Fruit fly (Drosophila melanogaster) whole organism, embryonic: ENCODE results near the gene CG31287.

Source experiments
- B-H1 ChIP-seq: fragments of 200-800 bp; sonication (Bioruptor generic); IDR thresholded peaks from 3 replicates; pipeline ENCODE4 v1.3.6; 2022; ENCODE audit warnings: missing biosample characterization, missing genetic modification characterization
- Bdp1 ChIP-seq: fragments of 200-800 bp; sonication (Bioruptor generic); optimal IDR thresholded peaks from 3 replicates; lab custom pipeline; 2016; ENCODE audit warnings: missing biosample characterization, missing genetic modification characterization
- Bteb2 ChIP-seq: fragments of 200-800 bp; sonication (Bioruptor generic); optimal IDR thresholded peaks from 2 replicates; lab custom pipeline; 2016; ENCODE audit warnings: missing biosample characterization, missing genetic modification characterization
- CG10321 ChIP-seq: fragments of 200-800 bp; sonication (Bioruptor generic); IDR thresholded peaks from 2 replicates; pipeline ENCODE4 v1.3.6; 2022; ENCODE audit warnings: missing biosample characterization, missing genetic modification characterization
- CG10366 ChIP-seq: fragments of 200-800 bp; sonication (Bioruptor generic); IDR thresholded peaks from 2 replicates; pipeline ENCODE4 v1.3.6; 2022; ENCODE audit warnings: missing biosample characterization, missing genetic modification characterization
- CG10462 ChIP-seq: fragments of 200-800 bp; sonication (Bioruptor generic); optimal IDR thresholded peaks from 2 replicates; lab custom pipeline; 2016; ENCODE audit warnings: missing biosample characterization, missing genetic modification characterization
- CG10543 ChIP-seq: fragments of 200-800 bp; sonication (Bioruptor generic); optimal IDR thresholded peaks from 3 replicates; lab custom pipeline; 2017; ENCODE audit warnings: missing biosample characterization, mild to moderate bottlenecking, missing genetic modification characterization, moderate library complexity
- CG12299 ChIP-seq: fragments of 200-800 bp; sonication (Bioruptor generic); optimal IDR thresholded peaks from 2 replicates; lab custom pipeline; 2018; ENCODE audit warnings: missing biosample characterization, mild to moderate bottlenecking, missing genetic modification characterization
- CG12942 ChIP-seq: fragments of 200-800 bp; sonication (Bioruptor generic); optimal IDR thresholded peaks from 3 replicates; lab custom pipeline; 2016; ENCODE audit warnings: missing biosample characterization, missing genetic modification characterization
- CG15073 ChIP-seq: fragments of 200-800 bp; sonication (Bioruptor generic); optimal IDR thresholded peaks from 2 replicates; lab custom pipeline; 2016; ENCODE audit warnings: missing biosample characterization, missing genetic modification characterization
- CG16815 ChIP-seq: fragments of 200-800 bp; sonication (Bioruptor generic); optimal IDR thresholded peaks from 3 replicates; lab custom pipeline; 2017; ENCODE audit warnings: missing biosample characterization, mild to moderate bottlenecking, missing genetic modification characterization
- CG17328 ChIP-seq: fragments of 200-800 bp; sonication (Bioruptor generic); IDR thresholded peaks from 2 replicates; pipeline ENCODE4 v1.3.6; 2022; ENCODE audit warnings: missing biosample characterization, missing genetic modification characterization
- CG18764 ChIP-seq: fragments of 200-800 bp; sonication (Bioruptor generic); optimal IDR thresholded peaks from 3 replicates; lab custom pipeline; 2016; ENCODE audit warnings: missing biosample characterization, missing genetic modification characterization
- CG30020 ChIP-seq: fragments of 200-800 bp; optimal IDR thresholded peaks from 2 replicates; lab custom pipeline; 2019; ENCODE audit warnings: missing biosample characterization, mild to moderate bottlenecking, missing genetic modification characterization, moderate library complexity
- CG4282 ChIP-seq: fragments of 200-800 bp; sonication (Bioruptor generic); optimal IDR thresholded peaks from 2 replicates; lab custom pipeline; 2016; ENCODE audit warnings: missing biosample characterization, missing genetic modification characterization
- CG4730 ChIP-seq: fragments of 200-800 bp; sonication (Bioruptor generic); IDR thresholded peaks from 2 replicates; pipeline ENCODE4 v1.3.6; 2022; ENCODE audit warnings: missing biosample characterization, missing genetic modification characterization
- CG6689 ChIP-seq: fragments of 200-800 bp; sonication (Bioruptor generic); IDR thresholded peaks from 2 replicates; pipeline ENCODE4 v1.3.6; 2022; ENCODE audit warnings: missing biosample characterization, missing genetic modification characterization
- CG8089 ChIP-seq: fragments of 200-800 bp; sonication (Bioruptor generic); optimal IDR thresholded peaks from 3 replicates; lab custom pipeline; 2016; ENCODE audit warnings: missing biosample characterization, missing genetic modification characterization
- CG8290 ChIP-seq, 3 experiments: fragments of 200-800 bp; sonication (Bioruptor generic); optimal IDR thresholded peaks; 2 replicates each; lab custom pipeline; 2016 to 2019; ENCODE audit warnings: missing biosample characterization in 3 of 3, missing genetic modification characterization in 3 of 3, mild to moderate bottlenecking in 2 of 3, moderate library complexity in 1 of 3
- CG9609 ChIP-seq: fragments of 200-800 bp; sonication (Bioruptor generic); optimal IDR thresholded peaks from 3 replicates; lab custom pipeline; 2016; ENCODE audit warnings: missing biosample characterization, missing genetic modification characterization
- CG9876 ChIP-seq: fragments of 200-800 bp; sonication (Bioruptor generic); optimal IDR thresholded peaks from 2 replicates; lab custom pipeline; 2016; ENCODE audit warnings: missing biosample characterization, missing genetic modification characterization
- CTCF ChIP-seq: fragments of 200-800 bp; sonication (Bioruptor generic); optimal IDR thresholded peaks from 2 replicates; lab custom pipeline; 2017; ENCODE audit warnings: missing biosample characterization, mild to moderate bottlenecking, missing genetic modification characterization, moderate library complexity
- Dip2 ChIP-seq: fragments of 200-800 bp; sonication (Bioruptor generic); IDR thresholded peaks from 2 replicates; pipeline ENCODE4 v1.3.6; 2022; ENCODE audit warnings: missing biosample characterization, missing genetic modification characterization
- Doc2 ChIP-seq: fragments of 200-800 bp; sonication (Bioruptor generic); IDR thresholded peaks from 2 replicates; pipeline ENCODE4 v1.3.6; 2022; ENCODE audit warnings: missing biosample characterization, missing genetic modification characterization
- Ets97D ChIP-seq: fragments of 200-800 bp; sonication (Bioruptor generic); optimal IDR thresholded peaks from 3 replicates; lab custom pipeline; 2016; ENCODE audit warnings: missing biosample characterization, missing genetic modification characterization
- Hand ChIP-seq: fragments of 200-800 bp; sonication (Bioruptor generic); optimal IDR thresholded peaks from 2 replicates; lab custom pipeline; 2017; ENCODE audit warnings: mild to moderate bottlenecking, missing biosample characterization, missing genetic modification reagents, missing genetic modification characterization
- HmgZ ChIP-seq: fragments of 200-800 bp; sonication (Bioruptor generic); optimal IDR thresholded peaks from 2 replicates; lab custom pipeline; 2018; ENCODE audit warnings: missing biosample characterization, mild to moderate bottlenecking, missing genetic modification characterization
- Hr78 ChIP-seq, 2 experiments: fragments of 200-800 bp in 1 of 2; fragments of >200 bp in 1 of 2; sonication (Bioruptor generic) in 1 of 2; optimal IDR thresholded peaks; 2 replicates each; lab custom pipeline; 2017 to 2019; ENCODE audit warnings: missing biosample characterization in 2 of 2, missing genetic modification characterization in 2 of 2, mild to moderate bottlenecking in 1 of 2, moderate library complexity in 1 of 2
- Hsf ChIP-seq: fragments of 200-800 bp; sonication (Bioruptor generic); optimal IDR thresholded peaks from 3 replicates; lab custom pipeline; 2016; ENCODE audit warnings: missing biosample characterization, missing genetic modification characterization
- MTF-1 ChIP-seq: fragments of 200-800 bp; sonication (Bioruptor generic); optimal IDR thresholded peaks from 2 replicates; lab custom pipeline; 2018; ENCODE audit warnings: missing biosample characterization, mild to moderate bottlenecking, missing genetic modification characterization, borderline replicate concordance
- Myb ChIP-seq: fragments of 200-800 bp; sonication (Bioruptor generic); optimal IDR thresholded peaks from 2 replicates; lab custom pipeline; 2016; ENCODE audit warnings: missing biosample characterization, missing genetic modification characterization
- Rx ChIP-seq: fragments of 200-800 bp; sonication (Bioruptor generic); IDR thresholded peaks from 2 replicates; pipeline ENCODE4 v1.3.6; 2022; ENCODE audit warnings: missing biosample characterization, missing genetic modification characterization
- Sox100B ChIP-seq: fragments of 200-800 bp; sonication (Bioruptor generic); optimal IDR thresholded peaks from 3 replicates; lab custom pipeline; 2018; ENCODE audit warnings: missing biosample characterization, mild to moderate bottlenecking, missing genetic modification characterization
- Tbp ChIP-seq: fragments of >200 bp; optimal IDR thresholded peaks from 2 replicates; lab custom pipeline; 2018; ENCODE audit warnings: missing biosample characterization, missing genetic modification characterization
- abd-A ChIP-seq: fragments of 200-800 bp; sonication (Bioruptor generic); optimal IDR thresholded peaks from 3 replicates; lab custom pipeline; 2019; ENCODE audit warnings: missing biosample characterization, mild to moderate bottlenecking, missing genetic modification characterization, moderate library complexity
- ac ChIP-seq: fragments of 200-800 bp; sonication (Bioruptor generic); optimal IDR thresholded peaks from 3 replicates; lab custom pipeline; 2017; ENCODE audit warnings: missing biosample characterization, mild to moderate bottlenecking, missing genetic modification characterization
- amos ChIP-seq: fragments of 200-800 bp; sonication (Bioruptor generic); IDR thresholded peaks from 2 replicates; pipeline ENCODE4 v1.3.6; 2022; ENCODE audit warnings: missing biosample characterization, missing genetic modification characterization; ENCODE audit not compliant: partially characterized antibody
- ara ChIP-seq: fragments of 200-800 bp; sonication (Bioruptor generic); IDR thresholded peaks from 2 replicates; pipeline ENCODE4 v1.3.6; 2022; ENCODE audit warnings: missing biosample characterization, missing genetic modification characterization
- btn ChIP-seq: fragments of 200-800 bp; sonication (Bioruptor generic); optimal IDR thresholded peaks from 2 replicates; lab custom pipeline; 2016; ENCODE audit warnings: missing biosample characterization, missing genetic modification characterization
- fd102C ChIP-seq: fragments of 200-800 bp; sonication (Bioruptor generic); optimal IDR thresholded peaks from 2 replicates; lab custom pipeline; 2018; ENCODE audit warnings: missing biosample characterization, mild to moderate bottlenecking, missing genetic modification characterization, moderate library complexity
- fru ChIP-seq: fragments of >200 bp; optimal IDR thresholded peaks from 2 replicates; lab custom pipeline; 2017
- fu2 ChIP-seq: fragments of 200-800 bp; sonication (Bioruptor generic); optimal IDR thresholded peaks from 2 replicates; lab custom pipeline; 2016; ENCODE audit warnings: missing biosample characterization, missing genetic modification characterization
- gro ChIP-seq: fragments of 200-800 bp; sonication (Bioruptor generic); optimal IDR thresholded peaks from 2 replicates; lab custom pipeline; 2016; ENCODE audit warnings: missing biosample characterization, missing genetic modification characterization
- lab ChIP-seq: fragments of 200-800 bp; sonication (Bioruptor generic); optimal IDR thresholded peaks from 3 replicates; lab custom pipeline; 2017; ENCODE audit warnings: missing biosample characterization, missing genetic modification characterization, mild to moderate bottlenecking, moderate library complexity, missing genetic modification reagents
- mam ChIP-seq: fragments of 200-800 bp; sonication (Bioruptor generic); optimal IDR thresholded peaks from 3 replicates; lab custom pipeline; 2016; ENCODE audit warnings: missing biosample characterization, missing genetic modification characterization
- otp ChIP-seq: fragments of 200-800 bp; sonication (Bioruptor generic); IDR thresholded peaks from 3 replicates; pipeline ENCODE4, ENCODE4 v1.3.6; 2022; ENCODE audit warnings: missing biosample characterization, missing genetic modification characterization
- pb ChIP-seq: fragments of 200-800 bp; sonication (Bioruptor generic); optimal IDR thresholded peaks from 3 replicates; lab custom pipeline; 2016; ENCODE audit warnings: missing biosample characterization, missing genetic modification characterization
- pho ChIP-seq: fragments of 200-800 bp; sonication (Bioruptor generic); optimal IDR thresholded peaks from 2 replicates; lab custom pipeline; 2016; ENCODE audit warnings: missing biosample characterization, missing genetic modification characterization
- psq ChIP-seq: fragments of 200-800 bp; sonication (Bioruptor generic); optimal IDR thresholded peaks from 2 replicates; lab custom pipeline; 2017; ENCODE audit warnings: missing biosample characterization, missing genetic modification characterization
- ro ChIP-seq: fragments of 200-800 bp; sonication (Bioruptor generic); IDR thresholded peaks from 2 replicates; pipeline ENCODE4 v1.3.6; 2022; ENCODE audit warnings: missing biosample characterization, missing genetic modification characterization
- vvl ChIP-seq: fragments of 200-800 bp; sonication (Bioruptor generic); IDR thresholded peaks from 2 replicates; pipeline ENCODE4 v1.3.6; 2022; ENCODE audit warnings: missing biosample characterization, missing genetic modification characterization

The CG31287 gene

DNA sequence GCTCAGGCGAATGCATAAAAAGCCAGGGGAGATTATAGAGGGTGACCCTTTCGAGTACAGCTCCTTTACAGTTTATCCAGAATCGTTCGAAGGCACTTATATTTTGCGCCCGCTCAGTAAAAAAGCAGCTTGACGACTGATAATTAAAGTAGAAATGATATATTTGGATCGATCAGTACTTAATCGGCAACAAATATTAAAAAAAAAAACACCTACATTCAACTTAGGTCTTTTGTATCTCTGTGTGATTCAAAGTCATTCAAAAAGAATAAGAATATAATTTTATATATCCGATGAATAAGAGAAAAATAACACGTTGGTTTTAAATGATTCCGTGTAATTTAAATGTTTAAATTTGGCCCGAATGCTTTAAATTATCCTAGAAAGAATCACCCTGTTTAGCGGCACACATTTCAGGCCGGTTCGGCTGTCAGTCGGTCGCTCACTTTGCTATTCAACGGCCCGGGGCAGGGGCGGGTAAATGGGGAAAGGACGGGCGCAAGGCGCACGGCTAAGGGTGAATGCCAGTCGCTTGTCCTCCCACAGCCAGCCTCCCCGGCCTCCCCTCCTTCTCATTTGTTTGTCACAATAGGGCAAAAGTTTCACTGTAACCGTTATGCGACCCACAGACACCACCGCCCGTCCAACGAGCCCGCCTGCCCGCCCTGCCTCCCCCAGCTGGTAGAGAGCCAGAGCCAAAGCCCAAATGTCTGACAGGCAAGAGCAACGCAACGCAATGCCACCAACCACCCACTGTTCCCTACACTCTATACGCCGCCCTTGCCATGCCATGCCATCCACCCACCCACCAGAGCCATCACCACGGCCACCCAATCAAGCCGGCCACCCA, 9.9 kb downstream of the CG31287 start (continued):
- TF ChIP-seq pho (GFP tag; lab: Kevin White, UChicago) (no peak), ara (GFP tag; lab: Robert Waterston, UW) (no peak), CG18764 (GFP tag; lab: Kevin White, UChicago) (peak; percentile 15), CG4730 (GFP tag; lab: Robert Waterston, UW) (no peak), CG9609 (GFP tag; lab: Kevin White, UChicago) (no peak), Hand (GFP tag; lab: Kevin White, UChicago) (peak; percentile 59), btn (GFP tag; lab: Kevin White, UChicago) (no peak), vvl (no peak), CG9876 (GFP tag; lab: Kevin White, UChicago) (no peak), CG17328 (GFP tag; lab: Robert Waterston, UW) (no peak), CG16815 (GFP tag; lab: Kevin White, UChicago) (no peak), Tbp (GFP tag; lab: Kevin White, UChicago) (no peak), Bdp1 (GFP tag; lab: Kevin White, UChicago) (no peak), Doc2 (GFP tag; lab: Robert Waterston, UW) (no peak), CG6689 (GFP tag; lab: Robert Waterston, UW) (peak; percentile 20; the same call in 1 of the 2 replicates), CG8290 (GFP tag; optimal IDR thresholded peaks at IDR 0.05; lab: Kevin White, UChicago) (no peak), CG8290 (tag; optimal IDR thresholded peaks at IDR 0.05; lab: Kevin White, UChicago) (peak in 1 of 2 experiments; percentile 12), ro (no peak), pb (GFP tag; lab: Kevin White, UChicago) (no peak), CG12299 (tag; lab: Kevin White, UChicago) (no peak), ac (no peak), Rx (GFP tag; lab: Robert Waterston, UW) (no peak), psq (GFP tag; lab: Kevin White, UChicago) (no peak), Ets97D (GFP tag; lab: Kevin White, UChicago) (no peak), CG10366 (peak; percentile 41), CG10321 (GFP tag; lab: Robert Waterston, UW) (no peak), CG15073 (no peak), Hsf (no peak), fd102C (GFP tag; lab: Kevin White, UChicago) (no peak), gro (GFP tag; lab: Kevin White, UChicago) (no peak), HmgZ (tag; lab: Kevin White, UChicago) (no peak), abd-A (tag; lab: Kevin White, UChicago) (peak; percentile 91), otp (GFP tag; lab: Robert Waterston, UW) (no peak), Sox100B (GFP tag; lab: Kevin White, UChicago) (peak; percentile 84), CG10462 (GFP tag; lab: Kevin White, UChicago) (no peak), CG12942 (GFP tag; lab: Kevin White, UChicago) (no peak), MTF-1 (GFP tag; lab: Kevin White, UChicago) (no peak), mam (GFP tag; lab: Kevin White, UChicago) (no peak), CG10543 (GFP tag; lab: Kevin White, UChicago) (peak; percentile 90), Dip2 (GFP tag; lab: Robert Waterston, UW) (no peak), lab (GFP tag; lab: Kevin White, UChicago) (peak; percentile 75), CG8089 (GFP tag; lab: Kevin White, UChicago) (no peak), Hr78 (GFP tag; optimal IDR thresholded peaks at IDR 0.05; lab: Kevin White, UChicago) (peak in 1 of 2 experiments; percentile 11), CTCF (GFP tag; lab: Kevin White, UChicago) (no peak), Myb (GFP tag; lab: Kevin White, UChicago) (peak; percentile 2), CG30020 (tag; lab: Kevin White, UChicago) (no peak), fru (lab: Kevin White, UChicago) (no peak), fu2 (GFP tag; lab: Kevin White, UChicago) (no peak), Bteb2 (GFP tag; lab: Kevin White, UChicago) (no peak), B-H1 (GFP tag; lab: Robert Waterston, UW) (no peak), CG4282 (no peak), amos (GFP tag; lab: Robert Waterston, UW) (0 out of 2 replicates have a peak, but pooled peaks have one; percentile 12)
